Fruit fly (Drosophila melanogaster) whole organism, embryonic: ENCODE measurements around the gene CG13081.
A peak's percentile ranks its signal among the peaks of the same experiment; 100 is the strongest.

Experiments
- Asciz ChIP-seq: fragments of 200-800 bp; sonication (Bioruptor generic); optimal IDR thresholded peaks from 2 replicates; lab custom pipeline; 2017; ENCODE audit warnings: missing biosample characterization, mild to moderate bottlenecking, missing genetic modification characterization, missing genetic modification reagents
- Blimp-1 ChIP-seq: fragments of 200-800 bp; sonication (Bioruptor generic); optimal IDR thresholded peaks from 3 replicates; lab custom pipeline; 2018; ENCODE audit warnings: missing biosample characterization, missing genetic modification characterization, mild to moderate bottlenecking, moderate library complexity, missing genetic modification reagents
- BtbVII ChIP-seq: fragments of 200-800 bp; sonication (Bioruptor generic); optimal IDR thresholded peaks from 3 replicates; lab custom pipeline; 2017; ENCODE audit warnings: missing biosample characterization, mild to moderate bottlenecking, missing genetic modification characterization
- CG1024 ChIP-seq: fragments of 200-800 bp; sonication (Bioruptor generic); IDR thresholded peaks from 2 replicates; pipeline ENCODE4 v1.3.6; 2022; ENCODE audit warnings: missing biosample characterization, missing genetic modification characterization
- CG10274 ChIP-seq: fragments of 200-800 bp; sonication (Bioruptor generic); optimal IDR thresholded peaks from 3 replicates; lab custom pipeline; 2017; ENCODE audit warnings: missing biosample characterization, mild to moderate bottlenecking, missing genetic modification characterization
- CG11093 ChIP-seq: fragments of 200-800 bp; sonication (Bioruptor generic); IDR thresholded peaks from 3 replicates; pipeline ENCODE4 v1.3.6; 2022; ENCODE audit warnings: missing biosample characterization, missing genetic modification characterization
- CG12071 ChIP-seq: fragments of 200-800 bp; sonication (Bioruptor generic); optimal IDR thresholded peaks from 3 replicates; lab custom pipeline; 2018; ENCODE audit warnings: missing biosample characterization, mild to moderate bottlenecking, missing genetic modification characterization
- CG1233 ChIP-seq: fragments of 200-800 bp; sonication (Bioruptor generic); optimal IDR thresholded peaks from 4 replicates; lab custom pipeline; 2018; ENCODE audit warnings: missing biosample characterization, mild to moderate bottlenecking, missing genetic modification characterization
- CG13296 ChIP-seq: fragments of 200-800 bp; sonication (Bioruptor generic); optimal IDR thresholded peaks from 3 replicates; lab custom pipeline; 2018; ENCODE audit warnings: missing biosample characterization, mild to moderate bottlenecking, missing genetic modification characterization
- CG17802 ChIP-seq: fragments of 200-800 bp; sonication (Bioruptor generic); optimal IDR thresholded peaks from 2 replicates; lab custom pipeline; 2018; ENCODE audit warnings: missing biosample characterization, mild to moderate bottlenecking, missing genetic modification characterization, moderate library complexity
- CG18011 ChIP-seq: fragments of 200-800 bp; sonication (Bioruptor generic); optimal IDR thresholded peaks from 2 replicates; lab custom pipeline; 2017; ENCODE audit warnings: missing biosample characterization, missing genetic modification characterization, mild to moderate bottlenecking, moderate library complexity, missing genotype
- CG2120 ChIP-seq: fragments of 200-800 bp; sonication (Bioruptor generic); optimal IDR thresholded peaks from 3 replicates; lab custom pipeline; 2016; ENCODE audit warnings: missing biosample characterization, missing genetic modification characterization
- CG30020 ChIP-seq: fragments of 200-800 bp; optimal IDR thresholded peaks from 2 replicates; lab custom pipeline; 2019; ENCODE audit warnings: missing biosample characterization, mild to moderate bottlenecking, missing genetic modification characterization, moderate library complexity
- CG3065 ChIP-seq: fragments of 200-800 bp; sonication (Bioruptor generic); optimal IDR thresholded peaks from 2 replicates; lab custom pipeline; 2016; ENCODE audit warnings: missing biosample characterization, missing genetic modification characterization
- CG32767 ChIP-seq: fragments of 200-800 bp; sonication (Bioruptor generic); IDR thresholded peaks from 2 replicates; pipeline ENCODE4 v1.3.6; 2022; ENCODE audit warnings: missing biosample characterization, missing genetic modification characterization
- CG4282 ChIP-seq: fragments of 200-800 bp; sonication (Bioruptor generic); optimal IDR thresholded peaks from 2 replicates; lab custom pipeline; 2016; ENCODE audit warnings: missing biosample characterization, missing genetic modification characterization
- CG5245 ChIP-seq: fragments of 200-800 bp; sonication (Bioruptor generic); optimal IDR thresholded peaks from 3 replicates; lab custom pipeline; 2016; ENCODE audit warnings: missing biosample characterization, missing genetic modification characterization
- CG8478 ChIP-seq: fragments of >200 bp; optimal IDR thresholded peaks from 2 replicates; lab custom pipeline; 2018
- CG8924 ChIP-seq: fragments of 200-800 bp; optimal IDR thresholded peaks from 3 replicates; lab custom pipeline; 2019; ENCODE audit warnings: missing biosample characterization, mild to moderate bottlenecking, missing genetic modification characterization, moderate library complexity
- CTCF ChIP-seq: fragments of 200-800 bp; sonication (Bioruptor generic); optimal IDR thresholded peaks from 2 replicates; lab custom pipeline; 2017; ENCODE audit warnings: missing biosample characterization, mild to moderate bottlenecking, missing genetic modification characterization, moderate library complexity
- H15 ChIP-seq: fragments of 200-800 bp; sonication (Bioruptor generic); IDR thresholded peaks from 3 replicates; pipeline ENCODE4 v1.3.6; 2022; ENCODE audit warnings: missing biosample characterization, missing genetic modification characterization
- Jarid2 ChIP-seq: fragments of 200-800 bp; sonication (Bioruptor generic); optimal IDR thresholded peaks from 3 replicates; lab custom pipeline; 2017; ENCODE audit warnings: mild to moderate bottlenecking, missing biosample characterization, missing genetic modification reagents, missing genetic modification characterization
- Pdp1 ChIP-seq, 2 experiments: fragments of 200-800 bp; sonication (Bioruptor generic); optimal IDR thresholded peaks; 3 replicates each; lab custom pipeline; 2016; ENCODE audit warnings: missing biosample characterization in 2 of 2, missing genetic modification characterization in 2 of 2, mild to moderate bottlenecking in 1 of 2, moderate library complexity in 1 of 2
- Poxn ChIP-seq: fragments of 200-800 bp; sonication (Bioruptor generic); IDR thresholded peaks from 2 replicates; pipeline ENCODE4 v1.3.6; 2022; ENCODE audit warnings: missing biosample characterization, missing genetic modification characterization
- Sox100B ChIP-seq: fragments of 200-800 bp; sonication (Bioruptor generic); optimal IDR thresholded peaks from 3 replicates; lab custom pipeline; 2018; ENCODE audit warnings: missing biosample characterization, mild to moderate bottlenecking, missing genetic modification characterization
- Trl ChIP-seq, 3 experiments: fragments of >200 bp in 2 of 3; fragments of 200-800 bp in 1 of 3; sonication (Bioruptor generic) in 1 of 3; optimal IDR thresholded peaks; 2 replicates in 1 of 3; 3 replicates in 2 of 3; lab custom pipeline; 2016 to 2017; ENCODE audit warnings: missing biosample characterization in 1 of 3, missing genetic modification characterization in 1 of 3
- Xbp1 ChIP-seq: fragments of 200-800 bp; sonication (Bioruptor generic); optimal IDR thresholded peaks from 3 replicates; lab custom pipeline; 2016; ENCODE audit warnings: missing biosample characterization, mild to moderate bottlenecking, missing genetic modification characterization
- YL-1 ChIP-seq: fragments of 200-800 bp; sonication (Bioruptor generic); optimal IDR thresholded peaks from 3 replicates; lab custom pipeline; 2017; ENCODE audit warnings: missing biosample characterization, mild to moderate bottlenecking, missing genetic modification characterization
- ac ChIP-seq: fragments of 200-800 bp; sonication (Bioruptor generic); optimal IDR thresholded peaks from 3 replicates; lab custom pipeline; 2017; ENCODE audit warnings: missing biosample characterization, mild to moderate bottlenecking, missing genetic modification characterization
- cas ChIP-seq: fragments of 200-800 bp; sonication (Bioruptor generic); IDR thresholded peaks from 2 replicates; pipeline ENCODE4 v1.3.6; 2022; ENCODE audit warnings: missing biosample characterization, missing genetic modification characterization
- cg ChIP-seq: fragments of 200-800 bp; sonication (Bioruptor generic); optimal IDR thresholded peaks from 3 replicates; lab custom pipeline; 2019; ENCODE audit warnings: missing biosample characterization, mild to moderate bottlenecking, missing genetic modification characterization, moderate library complexity
- chif ChIP-seq, 2 experiments: fragments of 200-800 bp; sonication (Bioruptor generic); optimal IDR thresholded peaks; 3 replicates each; lab custom pipeline; 2016; ENCODE audit warnings: missing biosample characterization in 2 of 2, missing genetic modification characterization in 2 of 2
- crp ChIP-seq, 2 experiments: fragments of 200-800 bp; sonication (Bioruptor generic); optimal IDR thresholded peaks; 2 replicates in 1 of 2; 3 replicates in 1 of 2; lab custom pipeline; 2017; ENCODE audit warnings: missing biosample characterization in 2 of 2, missing genetic modification characterization in 2 of 2, mild to moderate bottlenecking in 1 of 2, moderate library complexity in 1 of 2
- dati ChIP-seq: fragments of 200-800 bp; sonication (Bioruptor generic); IDR thresholded peaks from 2 replicates; pipeline ENCODE4 v1.3.6; 2022; ENCODE audit warnings: missing biosample characterization, missing genetic modification characterization
- ems ChIP-seq: fragments of 200-800 bp; sonication (Bioruptor generic); optimal IDR thresholded peaks from 3 replicates; lab custom pipeline; 2016; ENCODE audit warnings: missing biosample characterization, missing genetic modification characterization
- eyg ChIP-seq: fragments of 200-800 bp; sonication (Bioruptor generic); optimal IDR thresholded peaks from 3 replicates; lab custom pipeline; 2016; ENCODE audit warnings: missing biosample characterization, missing genetic modification characterization
- grn ChIP-seq: fragments of 200-800 bp; sonication (Bioruptor generic); optimal IDR thresholded peaks from 3 replicates; lab custom pipeline; 2017; ENCODE audit warnings: missing biosample characterization, missing genetic modification characterization
- nerfin-2 ChIP-seq: fragments of 200-800 bp; sonication (Bioruptor generic); IDR thresholded peaks from 2 replicates; pipeline ENCODE4 v1.3.6; 2022; ENCODE audit warnings: missing biosample characterization, missing genetic modification characterization; ENCODE audit not compliant: partially characterized antibody
- phol ChIP-seq: fragments of 200-800 bp; sonication (Bioruptor generic); optimal IDR thresholded peaks from 3 replicates; lab custom pipeline; 2018; ENCODE audit warnings: missing biosample characterization, mild to moderate bottlenecking, missing genetic modification characterization, moderate library complexity
- pnt ChIP-seq: fragments of 200-800 bp; sonication (Bioruptor generic); optimal IDR thresholded peaks from 3 replicates; lab custom pipeline; 2016; ENCODE audit warnings: missing biosample characterization, missing genetic modification characterization
- pzg ChIP-seq: fragments of 200-800 bp; sonication (Bioruptor generic); optimal IDR thresholded peaks from 3 replicates; lab custom pipeline; 2018; ENCODE audit warnings: missing biosample characterization, mild to moderate bottlenecking, missing genetic modification characterization, moderate library complexity
- row ChIP-seq: fragments of 200-800 bp; sonication (Bioruptor generic); IDR thresholded peaks from 3 replicates; pipeline ENCODE4 v1.3.6; 2022; ENCODE audit warnings: missing biosample characterization, missing genetic modification characterization
- sna ChIP-seq: fragments of 200-800 bp; sonication (Bioruptor generic); IDR thresholded peaks from 2 replicates; pipeline ENCODE4 v1.3.6; 2022; ENCODE audit warnings: missing biosample characterization, missing genetic modification characterization; ENCODE audit not compliant: partially characterized antibody
- sqz ChIP-seq: fragments of 200-800 bp; sonication (Bioruptor generic); optimal IDR thresholded peaks from 3 replicates; lab custom pipeline; 2018; ENCODE audit warnings: missing biosample characterization, mild to moderate bottlenecking, missing genetic modification characterization
- tll ChIP-seq, 2 experiments: fragments of 200-800 bp in 1 of 2; fragments of >200 bp in 1 of 2; sonication (Bioruptor generic) in 1 of 2; optimal IDR thresholded peaks; 2 replicates each; lab custom pipeline; 2017 to 2019; ENCODE audit warnings: missing biosample characterization in 2 of 2, missing genetic modification characterization in 2 of 2, mild to moderate bottlenecking in 1 of 2, moderate library complexity in 1 of 2
- unc-4 ChIP-seq: fragments of 200-800 bp; sonication (Bioruptor generic); IDR thresholded peaks from 2 replicates; pipeline ENCODE4 v1.3.6; 2022; ENCODE audit warnings: missing biosample characterization, missing genetic modification characterization; ENCODE audit not compliant: partially characterized antibody
- wor ChIP-seq: fragments of 200-800 bp; sonication (Bioruptor generic); IDR thresholded peaks from 2 replicates; pipeline ENCODE4 v1.3.6; 2022; ENCODE audit warnings: missing biosample characterization, missing genetic modification characterization
- yki ChIP-seq: fragments of >200 bp; optimal IDR thresholded peaks from 3 replicates; lab custom pipeline; 2018

Gene CG13081

DNA sequence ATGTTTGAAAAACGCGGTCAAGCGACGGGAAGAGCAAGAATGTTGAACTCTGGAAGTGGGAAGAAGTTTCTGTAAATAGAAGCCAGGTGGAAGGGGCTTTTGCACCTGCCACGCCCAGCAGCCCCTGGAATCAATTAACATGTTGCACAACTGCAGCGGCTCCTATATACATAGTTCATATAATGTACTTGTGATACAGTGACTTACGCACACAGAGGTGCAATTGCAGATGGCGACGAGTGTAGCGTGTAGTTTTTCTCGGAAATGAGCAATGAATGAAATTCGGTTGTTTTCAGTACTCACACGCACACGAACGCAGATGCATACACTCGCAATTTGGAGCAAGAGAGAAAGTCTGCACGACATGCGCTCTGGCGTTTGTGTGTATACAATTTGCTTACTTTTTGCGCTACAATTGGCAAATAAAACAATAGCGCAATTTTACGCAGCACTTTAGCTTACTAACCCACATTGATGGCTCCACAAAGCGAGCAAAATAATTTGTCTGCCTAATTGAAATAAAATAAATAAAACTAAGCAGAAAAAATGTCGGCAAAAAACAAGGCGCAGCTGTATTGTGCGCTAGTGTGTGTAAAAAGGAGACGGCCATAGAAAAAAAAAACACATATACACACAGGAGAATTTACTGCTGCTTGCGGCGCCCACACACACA is 36.0 kb downstream of the CG13081 start (continued):
- peak; percentile 11 for TF ChIP-seq CG12071 (GFP tag; lab: Kevin White, UChicago)
- TF ChIP-seq sqz (GFP tag; lab: Kevin White, UChicago): peak; percentile 99
- TF ChIP-seq YL-1 (GFP tag; lab: Kevin White, UChicago): peak; percentile 18
- TF ChIP-seq cg (GFP tag; lab: Kevin White, UChicago): peak; percentile 81
- peak in 1 of 2 experiments; percentile 60 for TF ChIP-seq tll (GFP tag; optimal IDR thresholded peaks at IDR 0.05; lab: Kevin White, UChicago)
- peak; percentile 61 for TF ChIP-seq CG13296
- peak; percentile 40 for TF ChIP-seq ac
- peak in 1 of 2 experiments; percentile 91 for TF ChIP-seq Pdp1 (GFP tag; optimal IDR thresholded peaks at IDR 0.05; lab: Kevin White, UChicago)
- peak; percentile 49 for TF ChIP-seq BtbVII (GFP tag; lab: Kevin White, UChicago)
- TF ChIP-seq pnt (GFP tag; lab: Kevin White, UChicago): peak; percentile 10
- TF ChIP-seq CG3065 (GFP tag; lab: Kevin White, UChicago): peak; percentile 83
- TF ChIP-seq Trl (optimal IDR thresholded peaks at IDR 0.05; lab: Kevin White, UChicago): peak; percentile 48 to 77
- TF ChIP-seq Trl (GFP tag; optimal IDR thresholded peaks at IDR 0.05; lab: Kevin White, UChicago): no peak
- peak; percentile 39; the same call in 1 of the 2 replicates for TF ChIP-seq nerfin-2 (GFP tag; lab: Robert Waterston, UW)
- TF ChIP-seq Blimp-1: peak; percentile 5
- TF ChIP-seq CG10274 (GFP tag; lab: Kevin White, UChicago): peak; percentile 13
- peak; percentile 68 for TF ChIP-seq CG32767 (GFP tag; lab: Robert Waterston, UW)
- 0 out of 2 replicates have a peak, but pooled peaks have one; percentile 23 for TF ChIP-seq unc-4 (GFP tag; lab: Robert Waterston, UW)
- no peak for TF ChIP-seq CG17802 (tag; lab: Kevin White, UChicago)
- TF ChIP-seq H15 (GFP tag; lab: Robert Waterston, UW): no peak
- TF ChIP-seq CG5245 (GFP tag; lab: Kevin White, UChicago): no peak
- no peak for TF ChIP-seq pzg (GFP tag; lab: Kevin White, UChicago)
- TF ChIP-seq CG8924 (tag; lab: Kevin White, UChicago): peak; percentile 55
- peak; percentile 2 for TF ChIP-seq CG4282 (GFP tag; lab: Kevin White, UChicago)
- peak; percentile 10 for TF ChIP-seq Asciz
- peak; percentile 42 for TF ChIP-seq CG8478 (lab: Kevin White, UChicago)
- TF ChIP-seq, all 482 proteins: peak for 35

DNA sequence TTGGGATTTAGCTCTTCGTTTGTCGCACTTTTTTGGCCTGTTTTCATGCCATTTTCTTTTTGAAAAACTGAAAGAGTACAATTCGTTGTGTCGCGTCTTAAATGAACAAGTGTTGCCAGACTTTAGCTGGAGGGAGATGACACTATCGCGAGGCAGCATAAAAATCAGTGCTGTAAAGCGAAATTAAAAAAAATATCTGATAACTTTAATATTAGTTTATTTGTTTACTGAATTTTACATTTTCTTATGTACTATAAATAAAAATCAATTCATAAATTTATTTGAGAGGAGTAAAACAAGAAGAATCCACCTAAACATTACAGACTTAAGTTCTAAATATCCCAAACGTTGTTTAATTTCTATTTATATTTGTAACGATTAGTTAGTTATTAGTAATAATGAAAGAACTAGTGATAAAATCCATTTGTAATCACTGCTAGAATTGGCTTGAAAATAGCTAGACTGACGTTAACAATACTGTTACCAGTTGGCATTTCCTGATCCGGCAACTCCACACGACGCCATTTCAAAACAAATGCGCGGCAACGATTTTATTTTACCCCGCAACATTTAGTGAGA is 36.9 kb downstream of the CG13081 start, which contains the start of the genes spi and msb1l:
spi (minus strand) TSS at position 129 of the 579 bp plus-strand sequence.
msb1l (plus strand) TSS at position 515 of the 579 bp plus-strand sequence.
- TF ChIP-seq CG18011 (GFP tag; lab: Kevin White, UChicago) (no peak), wor (GFP tag; lab: Robert Waterston, UW) (no peak), CG2120 (peak; percentile 55), crp (GFP tag; optimal IDR thresholded peaks at IDR 0.05; lab: Kevin White, UChicago) (peak in 1 of 2 experiments; percentile 12), dati (no peak), CG11093 (GFP tag; lab: Robert Waterston, UW) (no peak), grn (no peak), Jarid2 (no peak), CG12071 (GFP tag; lab: Kevin White, UChicago) (no peak), row (GFP tag; lab: Robert Waterston, UW) (peak; percentile 81), yki (lab: Kevin White, UChicago) (no peak), CTCF (no peak), CG1024 (GFP tag; lab: Robert Waterston, UW) (no peak), CG30020 (tag; lab: Kevin White, UChicago) (peak; percentile 69), ems (GFP tag; lab: Kevin White, UChicago) (no peak), eyg (no peak), chif (GFP tag; optimal IDR thresholded peaks at IDR 0.05; lab: Kevin White, UChicago) (peak in 1 of 2 experiments; percentile 17), phol (peak; percentile 95), cas (GFP tag; lab: Robert Waterston, UW) (no peak), Poxn (GFP tag; lab: Robert Waterston, UW) (no peak), CG1233 (GFP tag; lab: Kevin White, UChicago) (no peak), sna (GFP tag; lab: Robert Waterston, UW) (0 out of 2 replicates have a peak, but pooled peaks have one; percentile 25), Xbp1 (GFP tag; lab: Kevin White, UChicago) (peak; percentile 72), Sox100B (GFP tag; lab: Kevin White, UChicago) (no peak)
